Worm (Caenorhabditis elegans) whole organism, L3 larva: ENCODE measurements around the gene srb-6.

Experiments
- aly-2 ChIP-seq: fragments of 150-350 bp; optimal IDR thresholded peaks from 2 replicates; lab custom pipeline; 2014; ENCODE audit warnings: missing biosample characterization, missing genetic modification characterization
- ama-1 ChIP-seq: fragments of 150-350 bp; optimal IDR thresholded peaks from 2 replicates; lab custom pipeline; 2018
- egl-5 ChIP-seq: fragments of 150-350 bp; optimal IDR thresholded peaks from 2 replicates; lab custom pipeline; 2017; ENCODE audit warnings: missing biosample characterization, missing genetic modification reagents, missing genetic modification characterization, inconsistent platforms
- elt-2 ChIP-seq: sonication (generic microtip); optimal IDR thresholded peaks from 2 replicates; lab custom pipeline; 2016; ENCODE audit warnings: missing genetic modification reagents, mild to moderate bottlenecking, missing genetic modification characterization, missing compliant biosample characterization
- lin-15B ChIP-seq: fragments of 150-350 bp; optimal IDR thresholded peaks from 2 replicates; lab custom pipeline; 2014; ENCODE audit warnings: missing biosample characterization, missing genetic modification characterization
- mdl-1 ChIP-seq: fragments of 150-350 bp; optimal IDR thresholded peaks from 2 replicates; lab custom pipeline; 2014; ENCODE audit warnings: missing biosample characterization, missing genetic modification characterization
- nfya-1 ChIP-seq: sonication (generic microtip); optimal IDR thresholded peaks from 2 replicates; lab custom pipeline; 2017; ENCODE audit warnings: missing genetic modification characterization, mild to moderate bottlenecking, missing compliant biosample characterization, antibody characterized with exemption, moderate library complexity; ENCODE audit not compliant: insufficient read depth
- nhr-237 ChIP-seq: fragments of 150-350 bp; optimal IDR thresholded peaks from 2 replicates; lab custom pipeline; 2014; ENCODE audit warnings: missing biosample characterization, missing genetic modification characterization
- nhr-25 ChIP-seq: sonication (generic microtip); optimal IDR thresholded peaks from 2 replicates; lab custom pipeline; 2017; ENCODE audit warnings: missing biosample characterization, missing genetic modification characterization
- pqm-1 ChIP-seq: fragments of 150-350 bp; optimal IDR thresholded peaks from 2 replicates; lab custom pipeline; 2017; ENCODE audit warnings: missing biosample characterization, missing genetic modification characterization, inconsistent platforms

DNA sequence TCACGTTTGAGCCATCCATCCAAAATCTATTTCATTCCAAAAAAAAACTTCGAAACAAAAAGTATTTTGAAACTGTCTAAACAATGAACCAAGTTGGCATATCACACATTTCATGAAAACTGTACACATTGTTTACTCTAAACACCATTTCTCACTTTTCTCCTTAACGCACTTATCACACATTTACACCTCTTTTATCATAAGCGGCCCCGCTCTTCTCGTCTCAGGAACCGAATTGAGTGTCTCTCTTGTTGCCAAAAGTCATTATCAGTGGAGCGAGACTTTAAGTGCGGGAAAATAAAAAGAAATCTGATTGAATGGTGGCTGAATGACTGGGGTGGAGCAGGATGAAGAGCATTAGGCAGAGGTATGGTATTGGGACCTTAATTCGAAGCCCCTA, 37.2 kb downstream of the srb-6 start:
- TF ChIP-seq ama-1: no peak
- no peak for TF ChIP-seq nfya-1 (tag; lab: Kevin White, UChicago)
- TF ChIP-seq mdl-1 (tag; lab: Kevin White, UChicago): no peak
- no peak for TF ChIP-seq pqm-1
- TF ChIP-seq egl-5 (tag; lab: Kevin White, UChicago): no peak
- TF ChIP-seq nhr-237 (tag; lab: Kevin White, UChicago): no peak
- peak; percentile 60 for TF ChIP-seq elt-2
- no peak for TF ChIP-seq aly-2
- no peak for TF ChIP-seq nhr-25
- TF ChIP-seq lin-15B (tag; lab: Kevin White, UChicago): no peak
